Worm (Caenorhabditis elegans): Measurements from ENCODE around the gene crm-1.

crm-1 gene

DNA sequence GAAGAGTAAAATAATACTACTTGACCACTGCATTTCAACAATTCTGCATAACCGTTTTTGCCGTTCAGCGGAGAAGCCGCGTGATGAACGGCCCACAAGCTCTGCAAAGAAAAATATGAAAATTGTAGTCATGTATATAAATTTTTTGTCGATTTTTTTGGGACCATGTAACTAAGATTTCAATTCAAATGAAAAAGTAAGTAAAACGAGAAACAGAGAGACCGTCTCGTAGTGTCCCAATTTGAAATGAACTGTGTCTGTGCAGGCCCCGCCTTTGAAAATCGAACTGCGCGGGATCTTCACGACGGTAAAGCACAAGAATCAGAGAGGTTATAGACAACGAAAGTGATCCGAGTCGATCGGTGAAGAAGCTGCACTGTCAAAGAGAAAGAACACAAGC lies at the start of gene crm-1:
Gene crm-1, minus strand, starts transcription at position 101 of the 400 bp plus-strand sequence.
- TF ChIP-seq klf-2 (GFP tag; conservative IDR thresholded peaks at IDR 0.05) (no peak), med-1 (GFP tag; optimal IDR thresholded peaks at IDR 0.05; ENCODE audit: insufficient read depth) (no peak), tab-1 (GFP tag; IDR thresholded peaks at IDR 0.05) (no peak), T22C8.4 (GFP tag; IDR thresholded peaks at IDR 0.05) (no peak), flt-1 (GFP tag; IDR thresholded peaks at IDR 0.05) (no peak), ztf-29 (GFP tag; IDR thresholded peaks at IDR 0.05) (no peak), ztf-23 (GFP tag; IDR thresholded peaks at IDR 0.05) (no peak), cog-1 (tag; optimal IDR thresholded peaks at IDR 0.05) (no peak), ref-1 (GFP tag; conservative IDR thresholded peaks at IDR 0.05) (no peak)

ce11 chrV:10379761-10380160 lies 47.8 kb upstream of the crm-1 start:
- no peak for TF ChIP-seq tab-1 (GFP tag; IDR thresholded peaks at IDR 0.05)
- no peak for TF ChIP-seq cog-1 (tag; optimal IDR thresholded peaks at IDR 0.05)
- TF ChIP-seq ref-1 (GFP tag; conservative IDR thresholded peaks at IDR 0.05) = no peak
- no peak for TF ChIP-seq T22C8.4 (GFP tag; IDR thresholded peaks at IDR 0.05)
- TF ChIP-seq ztf-23 (GFP tag; IDR thresholded peaks at IDR 0.05) = no peak
- TF ChIP-seq ztf-29 (GFP tag; IDR thresholded peaks at IDR 0.05) = no peak
- TF ChIP-seq flt-1 (GFP tag; IDR thresholded peaks at IDR 0.05) = no peak
- no peak for TF ChIP-seq med-1 (GFP tag; optimal IDR thresholded peaks at IDR 0.05; ENCODE audit: insufficient read depth)
- TF ChIP-seq klf-2 (GFP tag; conservative IDR thresholded peaks at IDR 0.05) = no peak

DNA sequence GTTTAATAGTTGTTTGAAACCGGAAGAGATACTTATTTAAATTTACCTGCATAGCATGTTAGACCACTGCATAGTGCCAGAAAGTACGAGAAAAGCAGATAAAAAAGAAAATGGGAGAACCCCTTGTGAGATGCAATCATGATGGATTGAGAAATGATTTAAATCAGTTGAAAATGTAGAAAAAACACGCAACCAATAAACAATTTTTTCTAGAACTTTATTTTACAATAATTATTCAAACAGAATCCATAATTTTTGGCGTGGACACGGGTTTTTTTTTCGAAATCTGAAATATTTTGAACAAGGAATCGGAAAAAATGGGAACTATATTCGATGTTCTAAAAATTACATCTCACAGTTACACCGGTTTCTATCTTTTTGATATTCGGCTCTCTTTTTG lies 47.4 kb upstream of the crm-1 start, which contains the start of gene AC3.12:
Gene AC3.12, minus strand, starts transcription at position 101 of the 400 bp plus-strand sequence.
- TF ChIP-seq tab-1 (GFP tag; IDR thresholded peaks at IDR 0.05) (no peak), flt-1 (GFP tag; IDR thresholded peaks at IDR 0.05) (no peak)

- TF ChIP-seq med-1 (GFP tag; optimal IDR thresholded peaks at IDR 0.05; ENCODE audit: insufficient read depth) (no peak), tab-1 (GFP tag; IDR thresholded peaks at IDR 0.05) (no peak), ref-1 (GFP tag; conservative IDR thresholded peaks at IDR 0.05) (no peak), ztf-29 (GFP tag; IDR thresholded peaks at IDR 0.05) (no peak), cog-1 (tag; optimal IDR thresholded peaks at IDR 0.05) (no peak), ztf-23 (GFP tag; IDR thresholded peaks at IDR 0.05) (no peak), flt-1 (GFP tag; IDR thresholded peaks at IDR 0.05) (no peak), klf-2 (GFP tag; conservative IDR thresholded peaks at IDR 0.05) (no peak), T22C8.4 (GFP tag; IDR thresholded peaks at IDR 0.05) (no peak)
These were observed 40.0 kb upstream of the crm-1 start, which contains the start of gene ugt-49 for ce11 chrV:10371951-10372350. TSS of gene ugt-49 (plus strand) at chrV:10372321.

DNA sequence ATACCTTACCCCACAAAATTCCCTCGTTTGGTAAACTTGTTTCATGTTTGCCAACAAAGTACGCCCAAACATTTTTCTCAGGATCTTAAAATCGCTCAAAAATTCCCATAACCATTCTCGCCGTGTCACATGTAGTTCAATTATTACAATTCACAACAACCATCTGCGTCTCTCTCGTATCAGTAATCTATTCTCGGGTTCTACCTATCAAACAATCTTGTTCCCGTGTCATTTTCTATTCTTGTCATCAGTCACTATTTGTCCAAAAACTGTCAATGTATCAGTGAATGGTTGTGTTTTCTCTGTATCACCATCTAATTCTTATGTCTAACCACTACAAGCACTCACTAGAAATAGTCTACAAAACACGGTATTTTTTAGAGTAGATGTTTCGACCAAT lies 39.3 kb upstream of the crm-1 start:
- no peak for TF ChIP-seq ztf-23 (GFP tag; IDR thresholded peaks at IDR 0.05)
- no peak for TF ChIP-seq cog-1 (tag; optimal IDR thresholded peaks at IDR 0.05)
- no peak for TF ChIP-seq flt-1 (GFP tag; IDR thresholded peaks at IDR 0.05)
- TF ChIP-seq klf-2 (GFP tag; conservative IDR thresholded peaks at IDR 0.05) = no peak
- no peak for TF ChIP-seq ref-1 (GFP tag; conservative IDR thresholded peaks at IDR 0.05)
- TF ChIP-seq ztf-29 (GFP tag; IDR thresholded peaks at IDR 0.05) = no peak
- no peak for TF ChIP-seq T22C8.4 (GFP tag; IDR thresholded peaks at IDR 0.05)
- TF ChIP-seq tab-1 (GFP tag; IDR thresholded peaks at IDR 0.05) = no peak
- TF ChIP-seq med-1 (GFP tag; optimal IDR thresholded peaks at IDR 0.05; ENCODE audit: insufficient read depth) = no peak

DNA sequence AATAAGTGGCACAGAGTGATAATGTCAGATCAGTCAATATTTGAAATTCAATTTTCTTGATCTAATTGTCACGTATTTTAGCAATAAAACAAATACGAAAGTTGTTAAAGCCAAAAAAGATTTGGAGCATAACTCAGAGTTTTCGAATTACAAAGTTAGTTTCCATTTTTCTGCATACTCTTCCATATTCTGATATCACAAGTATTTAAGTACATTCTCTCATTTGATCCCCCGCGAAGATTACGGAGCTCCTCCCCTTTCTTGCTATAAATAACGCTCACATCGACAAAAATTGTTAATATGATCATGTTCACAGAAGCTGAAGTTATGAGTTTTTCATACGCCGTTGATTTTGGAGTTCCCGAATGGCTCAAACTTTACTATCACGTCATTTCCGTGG lies 36.3 kb upstream of the crm-1 start, which contains the start of gene sri-20:
Gene sri-20, plus strand, starts transcription at position 301 of the 400 bp plus-strand sequence.
- TF ChIP-seq klf-2 (GFP tag; conservative IDR thresholded peaks at IDR 0.05) (no peak), tab-1 (GFP tag; IDR thresholded peaks at IDR 0.05) (no peak), ztf-29 (GFP tag; IDR thresholded peaks at IDR 0.05) (no peak), ref-1 (GFP tag; conservative IDR thresholded peaks at IDR 0.05) (no peak), cog-1 (tag; optimal IDR thresholded peaks at IDR 0.05) (no peak), med-1 (GFP tag; optimal IDR thresholded peaks at IDR 0.05; ENCODE audit: insufficient read depth) (no peak), T22C8.4 (GFP tag; IDR thresholded peaks at IDR 0.05) (no peak), flt-1 (GFP tag; IDR thresholded peaks at IDR 0.05) (no peak), ztf-23 (GFP tag; IDR thresholded peaks at IDR 0.05) (no peak)

ce11 chrV:10363834-10364233 lies 31.9 kb upstream of the crm-1 start:
- no peak for TF ChIP-seq flt-1 (GFP tag; IDR thresholded peaks at IDR 0.05)
- TF ChIP-seq ztf-29 (GFP tag; IDR thresholded peaks at IDR 0.05) = no peak
- no peak for TF ChIP-seq med-1 (GFP tag; optimal IDR thresholded peaks at IDR 0.05; ENCODE audit: insufficient read depth)
- TF ChIP-seq klf-2 (GFP tag; conservative IDR thresholded peaks at IDR 0.05) = no peak
- TF ChIP-seq T22C8.4 (GFP tag; IDR thresholded peaks at IDR 0.05) = no peak
- no peak for TF ChIP-seq ztf-23 (GFP tag; IDR thresholded peaks at IDR 0.05)
- TF ChIP-seq cog-1 (tag; optimal IDR thresholded peaks at IDR 0.05) = no peak
- TF ChIP-seq ref-1 (GFP tag; conservative IDR thresholded peaks at IDR 0.05) = no peak
- no peak for TF ChIP-seq tab-1 (GFP tag; IDR thresholded peaks at IDR 0.05)

ce11 chrV:10361830-10362397 lies 30.0 kb upstream of the crm-1 start, which contains the start of gene cash-1:
TSS of gene cash-1 (plus strand) at chrV:10362261.
- TF ChIP-seq med-1 (GFP tag; optimal IDR thresholded peaks at IDR 0.05; ENCODE audit: insufficient read depth) (no peak), ztf-23 (GFP tag; IDR thresholded peaks at IDR 0.05) (0 out of 2 replicates have a peak, but pooled peaks have one; percentile 18)

DNA sequence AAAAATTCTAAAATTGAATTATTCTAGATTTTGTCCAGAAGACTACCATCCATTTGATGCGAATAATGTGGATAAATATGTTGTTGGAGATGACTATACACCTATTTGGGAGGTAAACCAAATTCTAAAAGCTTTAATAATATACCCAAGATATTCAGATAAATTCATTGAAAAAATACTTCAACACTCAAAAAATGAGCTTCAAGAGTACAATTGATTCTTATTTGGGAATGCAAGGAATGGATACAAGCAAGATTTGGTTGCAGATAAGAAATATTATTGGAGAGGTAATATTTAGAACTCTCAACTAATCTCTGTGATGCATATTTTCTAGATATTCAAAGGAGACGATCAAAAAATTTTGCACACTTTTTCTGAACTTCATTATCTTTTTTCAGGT lies 28.3 kb upstream of the crm-1 start:
- no peak for TF ChIP-seq ztf-23 (GFP tag; IDR thresholded peaks at IDR 0.05)
- TF ChIP-seq T22C8.4 (GFP tag; IDR thresholded peaks at IDR 0.05) = no peak
- no peak for TF ChIP-seq ztf-29 (GFP tag; IDR thresholded peaks at IDR 0.05)
- no peak for TF ChIP-seq med-1 (GFP tag; optimal IDR thresholded peaks at IDR 0.05; ENCODE audit: insufficient read depth)
- TF ChIP-seq tab-1 (GFP tag; IDR thresholded peaks at IDR 0.05) = no peak
- no peak for TF ChIP-seq klf-2 (GFP tag; conservative IDR thresholded peaks at IDR 0.05)
- TF ChIP-seq ref-1 (GFP tag; conservative IDR thresholded peaks at IDR 0.05) = no peak
- no peak for TF ChIP-seq cog-1 (tag; optimal IDR thresholded peaks at IDR 0.05)

- TF ChIP-seq flt-1 (GFP tag; IDR thresholded peaks at IDR 0.05) = no peak
- TF ChIP-seq ztf-29 (GFP tag; IDR thresholded peaks at IDR 0.05) = no peak
- TF ChIP-seq klf-2 (GFP tag; conservative IDR thresholded peaks at IDR 0.05) = no peak
- TF ChIP-seq T22C8.4 (GFP tag; IDR thresholded peaks at IDR 0.05) = no peak
- TF ChIP-seq cog-1 (tag; optimal IDR thresholded peaks at IDR 0.05) = no peak
- TF ChIP-seq ztf-23 (GFP tag; IDR thresholded peaks at IDR 0.05) = no peak
- no peak for TF ChIP-seq ref-1 (GFP tag; conservative IDR thresholded peaks at IDR 0.05)
- TF ChIP-seq tab-1 (GFP tag; IDR thresholded peaks at IDR 0.05) = no peak
- no peak for TF ChIP-seq med-1 (GFP tag; optimal IDR thresholded peaks at IDR 0.05; ENCODE audit: insufficient read depth)
These were observed 26.3 kb upstream of the crm-1 start, which contains the start of gene ttll-15 for ce11 chrV:10358238-10358637. TSS of gene ttll-15 (plus strand) at chrV:10358538.

Data from whole organism, midembryonic.